Worm (Caenorhabditis elegans) whole organism, L1 larva: Measurements from ENCODE around the gene knl-3.

Experiments used
- C04F5.9 ChIP-seq: sonication (generic microtip); optimal IDR thresholded peaks from 2 replicates; lab custom pipeline; 2016; ENCODE audit warnings: missing genetic modification characterization, missing compliant biosample characterization
- C16A3.4 ChIP-seq: fragments of 150-350 bp; optimal IDR thresholded peaks from 2 replicates; lab custom pipeline; 2014; ENCODE audit warnings: missing biosample characterization, missing genetic modification characterization
- C34B4.2 ChIP-seq: sonication (generic microtip); optimal IDR thresholded peaks from 2 replicates; lab custom pipeline; 2017; ENCODE audit warnings: mild to moderate bottlenecking, missing genetic modification characterization, missing compliant biosample characterization
- F16B12.6 ChIP-seq: fragments of 150-350 bp; optimal IDR thresholded peaks from 2 replicates; lab custom pipeline; 2014; ENCODE audit warnings: missing biosample characterization, missing genetic modification characterization
- aha-1 ChIP-seq: fragments of 150-350 bp; optimal IDR thresholded peaks from 2 replicates; lab custom pipeline; 2014; ENCODE audit warnings: missing biosample characterization, missing genetic modification characterization
- aly-2 ChIP-seq: fragments of 150-350 bp; optimal IDR thresholded peaks from 2 replicates; lab custom pipeline; 2014; ENCODE audit warnings: missing biosample characterization, missing genetic modification characterization
- blmp-1 ChIP-seq: fragments of 150-350 bp; optimal IDR thresholded peaks from 2 replicates; lab custom pipeline; 2014; ENCODE audit warnings: missing biosample characterization, missing genetic modification characterization
- dpl-1 ChIP-seq, 3 experiments: fragments of 150-350 bp in 2 of 3; sonication (generic microtip) in 1 of 3; optimal IDR thresholded peaks; 2 replicates each; lab custom pipeline; 2014 to 2017; ENCODE audit warnings: missing biosample characterization in 3 of 3, missing genetic modification characterization in 3 of 3, missing genetic modification reagents in 3 of 3
- dsc-1 ChIP-seq: sonication (generic microtip); optimal IDR thresholded peaks from 2 replicates; lab custom pipeline; 2016; ENCODE audit warnings: mild to moderate bottlenecking, missing genetic modification characterization, missing compliant biosample characterization
- efl-1 ChIP-seq, 4 experiments: fragments of 150-350 bp; optimal IDR thresholded peaks in 3 of 4; peaks in 1 of 4; 1 replicate in 1 of 4; 2 replicates in 3 of 4; lab custom pipeline; 2014; ENCODE audit warnings: missing biosample characterization in 2 of 4, missing genetic modification characterization in 2 of 4, missing genetic modification reagents in 2 of 4
- egl-13 ChIP-seq: sonication (generic microtip); optimal IDR thresholded peaks from 2 replicates; lab custom pipeline; 2016; ENCODE audit warnings: missing genotype, missing genetic modification reagents, missing genetic modification characterization, missing compliant biosample characterization
- egl-27 ChIP-seq, 2 experiments: fragments of 150-350 bp in 1 of 2; sonication (generic microtip); optimal IDR thresholded peaks; 3 replicates each; lab custom pipeline; 2017 to 2018; ENCODE audit warnings: missing biosample characterization in 2 of 2, missing genetic modification characterization in 2 of 2, missing genetic modification reagents in 2 of 2
- elt-3 ChIP-seq, 6 experiments: fragments of 150-350 bp in 1 of 6; sonication (generic microtip); optimal IDR thresholded peaks; 2 replicates each; lab custom pipeline; 2017 to 2018; ENCODE audit warnings: missing biosample characterization in 6 of 6, missing genetic modification characterization in 6 of 6, inconsistent platforms in 1 of 6
- ets-5 ChIP-seq: fragments of 200-800 bp; sonication (Bioruptor generic); IDR thresholded peaks from 2 replicates; pipeline ENCODE4 v1.3.6; 2022; ENCODE audit warnings: missing genetic modification characterization, missing compliant biosample characterization
- grh-1 ChIP-seq: fragments of 200-800 bp; sonication (Bioruptor generic); IDR thresholded peaks from 2 replicates; pipeline ENCODE4 v1.3.6; 2022; ENCODE audit warnings: missing genetic modification reagents, missing genetic modification characterization, missing compliant biosample characterization
- hlh-4 ChIP-seq: sonication (generic microtip); optimal IDR thresholded peaks from 2 replicates; lab custom pipeline; 2016; ENCODE audit warnings: mild to moderate bottlenecking, missing genetic modification characterization, missing compliant biosample characterization
- hpl-2 ChIP-seq: fragments of 150-350 bp; optimal IDR thresholded peaks from 2 replicates; lab custom pipeline; 2014; ENCODE audit warnings: missing biosample characterization, missing genetic modification reagents, missing genetic modification characterization
- irx-1 ChIP-seq: sonication (generic microtip); optimal IDR thresholded peaks from 2 replicates; lab custom pipeline; 2016; ENCODE audit warnings: missing genetic modification characterization, missing compliant biosample characterization
- jun-1 ChIP-seq: fragments of 150-350 bp; optimal IDR thresholded peaks from 2 replicates; lab custom pipeline; 2014; ENCODE audit warnings: missing biosample characterization, missing genetic modification reagents, missing genetic modification characterization
- lin-13 ChIP-seq: fragments of 150-350 bp; optimal IDR thresholded peaks from 2 replicates; lab custom pipeline; 2014; ENCODE audit warnings: missing biosample characterization, missing genetic modification reagents, missing genetic modification characterization
- lin-35 ChIP-seq, 2 experiments: fragments of 150-350 bp; optimal IDR thresholded peaks; 2 replicates each; lab custom pipeline; 2014; ENCODE audit warnings: missing biosample characterization in 2 of 2, missing genetic modification characterization in 2 of 2, missing genetic modification reagents in 2 of 2
- lin-39 ChIP-seq: fragments of 150-350 bp; optimal IDR thresholded peaks from 2 replicates; lab custom pipeline; 2014; ENCODE audit warnings: missing biosample characterization, missing genetic modification reagents, missing genetic modification characterization
- lir-3 ChIP-seq: sonication (generic microtip); optimal IDR thresholded peaks from 2 replicates; lab custom pipeline; 2016; ENCODE audit warnings: mild to moderate bottlenecking, missing genetic modification characterization, moderate library complexity, missing compliant biosample characterization; ENCODE audit not compliant: poor library complexity
- lsy-2 ChIP-seq, 2 experiments: fragments of 150-350 bp; optimal IDR thresholded peaks; 2 replicates each; lab custom pipeline; 2014; ENCODE audit warnings: missing biosample characterization in 2 of 2, missing genetic modification characterization in 2 of 2
- mab-9 ChIP-seq: fragments of 200-800 bp; sonication (Bioruptor generic); IDR thresholded peaks from 2 replicates; pipeline ENCODE4 v1.3.6; 2022; ENCODE audit warnings: missing genetic modification reagents, missing genetic modification characterization, missing compliant biosample characterization
- mep-1 ChIP-seq: fragments of 150-350 bp; optimal IDR thresholded peaks from 2 replicates; lab custom pipeline; 2014; ENCODE audit warnings: missing biosample characterization, missing genetic modification characterization
- nhr-12 ChIP-seq: sonication (generic microtip); optimal IDR thresholded peaks from 2 replicates; lab custom pipeline; 2017; ENCODE audit warnings: missing biosample characterization, missing genetic modification characterization
- nhr-19 ChIP-seq: fragments of 200-800 bp; sonication (Bioruptor generic); conservative IDR thresholded peaks from 2 replicates; pipeline ENCODE4 v1.3.6; 2022; ENCODE audit warnings: missing genetic modification characterization, missing compliant biosample characterization
- nhr-237 ChIP-seq: fragments of 150-350 bp; optimal IDR thresholded peaks from 2 replicates; lab custom pipeline; 2014; ENCODE audit warnings: missing biosample characterization, missing genetic modification characterization
- nhr-28 ChIP-seq: fragments of 150-350 bp; optimal IDR thresholded peaks from 2 replicates; lab custom pipeline; 2014; ENCODE audit warnings: missing biosample characterization, missing genetic modification characterization
- nhr-76 ChIP-seq: sonication (generic microtip); optimal IDR thresholded peaks from 2 replicates; lab custom pipeline; 2017; ENCODE audit warnings: missing biosample characterization, missing genetic modification characterization
- nhr-84 ChIP-seq: sonication (generic microtip); optimal IDR thresholded peaks from 2 replicates; lab custom pipeline; 2017; ENCODE audit warnings: missing biosample characterization, missing genetic modification characterization
- nhr-85 ChIP-seq: sonication (generic microtip); peaks from one replicate; lab custom pipeline; 2016; ENCODE audit warnings: missing genetic modification characterization, inconsistent platforms, missing compliant biosample characterization
- nhr-90 ChIP-seq: sonication (generic microtip); optimal IDR thresholded peaks from 2 replicates; lab custom pipeline; 2016; ENCODE audit warnings: mild to moderate bottlenecking, missing genetic modification characterization, missing compliant biosample characterization; ENCODE audit not compliant: poor library complexity
- pag-3 ChIP-seq: sonication (generic microtip); optimal IDR thresholded peaks from 2 replicates; lab custom pipeline; 2017; ENCODE audit warnings: missing genetic modification characterization, mild to moderate bottlenecking, missing compliant biosample characterization, antibody characterized with exemption, borderline replicate concordance; ENCODE audit not compliant: insufficient read depth
- pax-3 ChIP-seq: fragments of 200-800 bp; sonication (Bioruptor generic); optimal IDR thresholded peaks from 2 replicates; lab custom pipeline; 2018; ENCODE audit warnings: mild to moderate bottlenecking, missing genetic modification characterization, moderate library complexity, missing compliant biosample characterization
- rnt-1 ChIP-seq: sonication (generic microtip); optimal IDR thresholded peaks from 2 replicates; lab custom pipeline; 2016; ENCODE audit warnings: mild to moderate bottlenecking, missing genetic modification characterization, moderate library complexity, missing compliant biosample characterization
- skn-1 ChIP-seq: fragments of 150-350 bp; optimal IDR thresholded peaks from 2 replicates; lab custom pipeline; 2014; ENCODE audit warnings: missing biosample characterization, missing genetic modification characterization
- snu-23 ChIP-seq: sonication (generic microtip); optimal IDR thresholded peaks from 2 replicates; lab custom pipeline; 2016; ENCODE audit warnings: missing genetic modification characterization, missing compliant biosample characterization
- sox-4 ChIP-seq: sonication (generic microtip); optimal IDR thresholded peaks from 2 replicates; lab custom pipeline; 2016; ENCODE audit warnings: missing genetic modification characterization, missing compliant biosample characterization
- sptf-1 ChIP-seq: fragments of 150-350 bp; optimal IDR thresholded peaks from 2 replicates; lab custom pipeline; 2014; ENCODE audit warnings: missing biosample characterization, missing genetic modification characterization
- sup-37 ChIP-seq: fragments of 200-800 bp; sonication (Bioruptor generic); optimal IDR thresholded peaks from 2 replicates; lab custom pipeline; 2018; ENCODE audit warnings: mild to moderate bottlenecking, missing genetic modification characterization, missing compliant biosample characterization
- swsn-7 ChIP-seq: sonication (generic microtip); optimal IDR thresholded peaks from 2 replicates; lab custom pipeline; 2016; ENCODE audit warnings: missing genetic modification characterization, missing compliant biosample characterization
- tbx-2 ChIP-seq: sonication (generic microtip); optimal IDR thresholded peaks from 2 replicates; lab custom pipeline; 2016; ENCODE audit warnings: missing genetic modification characterization, missing compliant biosample characterization
- unc-62 ChIP-seq: fragments of 150-350 bp; optimal IDR thresholded peaks from 2 replicates; lab custom pipeline; 2014; ENCODE audit warnings: missing biosample characterization, missing genetic modification reagents, missing genetic modification characterization
- vab-15 ChIP-seq: sonication (generic microtip); optimal IDR thresholded peaks from 2 replicates; lab custom pipeline; 2017; ENCODE audit warnings: missing genotype, mild to moderate bottlenecking, missing genetic modification characterization, missing compliant biosample characterization
- xbp-1 ChIP-seq: sonication (generic microtip); optimal IDR thresholded peaks from 2 replicates; lab custom pipeline; 2016; ENCODE audit warnings: missing genetic modification characterization, missing compliant biosample characterization
- zag-1 ChIP-seq: fragments of 150-350 bp; optimal IDR thresholded peaks from 2 replicates; lab custom pipeline; 2014; ENCODE audit warnings: missing biosample characterization, missing genetic modification characterization
- zip-4 ChIP-seq: fragments of 200-800 bp; sonication (Bioruptor generic); optimal IDR thresholded peaks from 2 replicates; lab custom pipeline; 2018; ENCODE audit warnings: mild to moderate bottlenecking, missing genetic modification characterization, moderate library complexity, missing compliant biosample characterization
- ztf-4 ChIP-seq: fragments of 150-350 bp; optimal IDR thresholded peaks from 2 replicates; lab custom pipeline; 2014; ENCODE audit warnings: missing biosample characterization, missing genetic modification characterization

Gene knl-3

DNA sequence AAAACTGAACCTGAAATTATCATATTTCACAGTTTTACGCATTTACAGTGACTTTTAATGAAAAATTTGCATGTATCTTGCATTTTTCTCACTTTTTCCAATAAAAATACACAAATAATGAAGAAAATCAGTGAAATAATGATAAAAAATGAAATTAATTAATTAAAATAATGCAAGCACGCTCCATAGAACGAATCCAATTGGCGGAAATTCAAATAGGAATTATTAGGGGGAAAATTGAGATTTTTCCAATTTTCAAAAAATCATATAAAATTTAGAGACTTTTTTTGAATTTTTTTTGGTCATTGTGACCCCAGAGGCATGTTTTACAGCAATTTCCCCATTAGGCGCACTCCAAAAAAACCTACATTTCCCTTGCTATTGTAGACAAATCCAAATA is 48.3 kb upstream of the knl-3 start:
- TF ChIP-seq aly-2 (tag; lab: Kevin White, UChicago) (no peak), efl-1 (optimal IDR thresholded peaks at IDR 0.05; lab: Kevin White, UChicago) (peak in 1 of 2 experiments; percentile 2), efl-1 (GFP tag; optimal IDR thresholded peaks at IDR 0.05 in 1 of 2; lab: Kevin White, UChicago) (peak; percentile 35 to 94), lin-35 (GFP tag; optimal IDR thresholded peaks at IDR 0.05; lab: Kevin White, UChicago) (peak in 1 of 2 experiments; percentile 1), unc-62 (no peak), grh-1 (GFP tag; lab: Robert Waterston, UW) (no peak), hpl-2 (GFP tag; lab: Kevin White, UChicago) (no peak), dsc-1 (tag; lab: Kevin White, UChicago) (no peak), blmp-1 (tag; lab: Kevin White, UChicago) (no peak), nhr-12 (tag; lab: Kevin White, UChicago) (no peak), aha-1 (no peak), nhr-76 (tag; lab: Kevin White, UChicago) (no peak), irx-1 (no peak), dpl-1 (GFP tag; optimal IDR thresholded peaks at IDR 0.05; lab: Kevin White, UChicago) (peak in 1 of 3 experiments; percentile 2), ets-5 (no peak), skn-1 (tag; lab: Kevin White, UChicago) (no peak)

DNA sequence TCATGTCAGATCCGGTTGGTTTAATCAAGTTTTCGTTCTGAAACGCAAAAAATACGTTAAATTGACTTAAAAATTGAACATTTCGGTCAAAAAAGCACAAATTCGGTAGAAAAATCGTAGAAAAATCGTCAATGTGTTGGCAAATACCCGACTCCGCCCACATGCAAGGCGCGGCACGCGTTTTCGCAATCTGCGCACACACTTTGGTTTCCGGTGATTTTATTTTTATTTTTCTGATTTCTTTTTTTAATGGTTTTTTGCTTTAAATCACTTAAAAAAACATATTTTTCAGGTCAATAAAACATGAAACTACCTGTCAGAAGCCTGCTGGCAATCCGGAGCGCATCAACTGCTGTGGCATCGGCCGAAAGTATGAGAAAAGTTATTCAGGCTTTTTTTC is 47.7 kb upstream of the knl-3 start, which contains the start of the genes gly-7 and mrpl-39:
Gene gly-7 (minus strand): TSS at position 37 of the 400 bp plus-strand sequence.
Gene mrpl-39 (plus strand): TSS at position 293 of the 400 bp plus-strand sequence.
- TF ChIP-seq dsc-1 (tag; lab: Kevin White, UChicago), result peak; percentile 21
- no peak for TF ChIP-seq nhr-84 (tag; lab: Kevin White, UChicago)
- peak; percentile 32 for TF ChIP-seq tbx-2
- no peak; the same call in 1 of the 2 replicates for TF ChIP-seq nhr-19 (GFP tag; lab: Robert Waterston, UW)
- peak; percentile 21 to 52 for TF ChIP-seq efl-1 (optimal IDR thresholded peaks at IDR 0.05; lab: Kevin White, UChicago)
- peak; percentile 45 to 93 for TF ChIP-seq efl-1 (GFP tag; optimal IDR thresholded peaks at IDR 0.05 in 1 of 2; lab: Kevin White, UChicago)
- no peak for TF ChIP-seq hpl-2 (GFP tag; lab: Kevin White, UChicago)
- TF ChIP-seq elt-3 (tag; optimal IDR thresholded peaks at IDR 0.05; lab: Kevin White, UChicago), result no peak
- TF ChIP-seq nhr-28 (tag; lab: Kevin White, UChicago), result no peak
- no peak for TF ChIP-seq F16B12.6 (tag; lab: Kevin White, UChicago)
- TF ChIP-seq sptf-1 (tag; lab: Kevin White, UChicago), result no peak
- TF ChIP-seq ztf-4, result no peak
- peak; percentile 53 for TF ChIP-seq rnt-1
- TF ChIP-seq zip-4 (GFP tag; lab: Kevin White, UChicago), result no peak
- no peak for TF ChIP-seq lin-39 (tag; lab: Kevin White, UChicago)
- no peak for TF ChIP-seq C04F5.9 (tag; lab: Kevin White, UChicago)
- peak; percentile 2 for TF ChIP-seq nhr-90 (tag; lab: Kevin White, UChicago)
- TF ChIP-seq lsy-2 (tag; optimal IDR thresholded peaks at IDR 0.05; lab: Kevin White, UChicago), result peak in 1 of 2 experiments; percentile 27
- no peak for TF ChIP-seq egl-13 (tag; lab: Kevin White, UChicago)
- peak in 2 of 3 experiments; percentile 34 to 48 for TF ChIP-seq dpl-1 (GFP tag; optimal IDR thresholded peaks at IDR 0.05; lab: Kevin White, UChicago)
- TF ChIP-seq mep-1 (tag; lab: Kevin White, UChicago), result no peak
- TF ChIP-seq irx-1, result no peak
- TF ChIP-seq vab-15 (tag; lab: Kevin White, UChicago), result no peak
- no peak for TF ChIP-seq pag-3 (tag; lab: Kevin White, UChicago)
- no peak for TF ChIP-seq nhr-237
- TF ChIP-seq sox-4, result no peak
- no peak for TF ChIP-seq egl-27 (tag; optimal IDR thresholded peaks at IDR 0.05; lab: Kevin White, UChicago)
- TF ChIP-seq pax-3, result no peak
- TF ChIP-seq mab-9, result no peak
- no peak for TF ChIP-seq lir-3 (tag; lab: Kevin White, UChicago)
- no peak for TF ChIP-seq jun-1 (tag; lab: Kevin White, UChicago)
- TF ChIP-seq xbp-1 (tag; lab: Kevin White, UChicago), result peak; percentile 28
- TF ChIP-seq grh-1 (GFP tag; lab: Robert Waterston, UW), result no peak
- TF ChIP-seq sup-37 (GFP tag; lab: Kevin White, UChicago), result no peak
- TF ChIP-seq swsn-7, result peak; percentile 11
- TF ChIP-seq zag-1, result no peak
- no peak for TF ChIP-seq lin-13 (GFP tag; lab: Kevin White, UChicago)
- TF ChIP-seq C34B4.2, result no peak
- TF ChIP-seq nhr-12 (tag; lab: Kevin White, UChicago), result no peak
- TF ChIP-seq nhr-85 (tag; lab: Kevin White, UChicago), result peak; percentile 6
- no peak for TF ChIP-seq ets-5
- TF ChIP-seq aly-2 (tag; lab: Kevin White, UChicago), result no peak
- peak; percentile 11 for TF ChIP-seq C16A3.4 (tag; lab: Kevin White, UChicago)
- peak; percentile 48 for TF ChIP-seq snu-23
- no peak for TF ChIP-seq hlh-4 (tag; lab: Kevin White, UChicago)
